Fruit fly (Drosophila melanogaster): ENCODE results near the gene CG7778.

The CG7778 gene

DNA sequence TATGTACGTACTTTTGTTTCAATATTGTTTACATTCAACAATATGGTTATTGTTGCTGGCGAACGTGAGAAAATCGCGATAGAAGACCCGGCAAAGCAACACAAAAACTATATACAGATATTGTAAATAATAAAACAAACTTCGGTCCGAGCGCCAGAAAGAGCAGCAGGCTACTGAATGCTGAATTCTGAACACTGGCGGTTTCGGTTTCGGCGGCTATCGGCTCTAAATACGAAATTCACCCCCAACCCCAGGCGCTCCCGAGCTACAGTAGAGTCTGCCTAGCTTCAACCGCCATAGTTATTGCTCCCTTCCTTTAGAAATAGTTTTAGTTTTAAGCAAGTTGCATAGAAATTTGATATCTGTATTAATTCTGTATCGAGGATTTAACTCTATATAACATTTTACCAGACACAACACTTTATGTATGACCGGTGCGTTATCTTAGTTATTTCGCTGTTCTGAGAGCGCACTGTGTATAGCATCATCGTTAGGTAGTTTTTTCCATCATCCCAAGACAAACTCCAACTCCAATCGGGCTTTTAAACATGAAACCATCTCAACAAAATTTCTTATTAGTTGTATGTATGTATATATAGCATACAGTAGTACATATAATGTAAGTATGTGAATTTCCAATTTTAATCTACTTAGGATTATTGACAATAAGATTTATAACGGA lies 16.0 kb downstream of the CG7778 start, which contains the start of gene CG7627 (continued):
- TF ChIP-seq cad (GFP tag; optimal IDR thresholded peaks at IDR 0.05) (no peak), CG11247 (GFP tag; IDR thresholded peaks at IDR 0.05) (peak; percentile 88), disco-r (GFP tag; optimal IDR thresholded peaks at IDR 0.05) (peak; percentile 74), tx (GFP tag; optimal IDR thresholded peaks at IDR 0.05) (peak; percentile 57), en (GFP tag; optimal IDR thresholded peaks at IDR 0.05) (no peak), nerfin-2 (GFP tag; IDR thresholded peaks at IDR 0.05; ENCODE audit: partially characterized antibody) (no peak), CG10267 (tag; optimal IDR thresholded peaks at IDR 0.05) (peak; percentile 65), Vsx1 (GFP tag; optimal IDR thresholded peaks at IDR 0.05) (peak; percentile 19), fd102C (GFP tag; optimal IDR thresholded peaks at IDR 0.05) (no peak), scrt (GFP tag; optimal IDR thresholded peaks at IDR 0.05) (peak; percentile 51), lola (GFP tag; optimal IDR thresholded peaks at IDR 0.05) (peak in 1 of 3 experiments; percentile 43), gsb (GFP tag; IDR thresholded peaks at IDR 0.05) (peak; percentile 43; the same call in 1 of the 2 replicates), Hr3 (GFP tag; optimal IDR thresholded peaks at IDR 0.05) (peak; percentile 62), pan (optimal IDR thresholded peaks at IDR 0.05) (no peak), pan (GFP tag; optimal IDR thresholded peaks at IDR 0.05 in 1 of 2, IDR thresholded peaks at IDR 0.05 in 1 of 2) (peak in 1 of 2 experiments; percentile 83), CG12219 (GFP tag; optimal IDR thresholded peaks at IDR 0.05) (peak; percentile 73), Max (GFP tag; optimal IDR thresholded peaks at IDR 0.05) (peak; percentile 47), Myb (GFP tag; optimal IDR thresholded peaks at IDR 0.05) (peak; percentile 65), CG15011 (GFP tag; optimal IDR thresholded peaks at IDR 0.05) (peak; percentile 1), bab2 (GFP tag; optimal IDR thresholded peaks at IDR 0.05) (peak; percentile 74), CG14860 (GFP tag; IDR thresholded peaks at IDR 0.05; ENCODE audit: partially characterized antibody) (no peak), Antp (GFP tag; optimal IDR thresholded peaks at IDR 0.05) (peak; percentile 70), phol (tag; optimal IDR thresholded peaks at IDR 0.05) (peak; percentile 70), hbn (GFP tag; IDR thresholded peaks at IDR 0.05; ENCODE audit: partially characterized antibody) (no peak), CG9876 (GFP tag; optimal IDR thresholded peaks at IDR 0.05) (peak; percentile 35), emc (GFP tag; optimal IDR thresholded peaks at IDR 0.05) (peak; percentile 39), slou (GFP tag; optimal IDR thresholded peaks at IDR 0.05) (peak; percentile 17), CG14965 (GFP tag; optimal IDR thresholded peaks at IDR 0.05; ENCODE audit: borderline replicate concordance) (no peak), CG33213 (GFP tag; optimal IDR thresholded peaks at IDR 0.05) (peak; percentile 34), CG12071 (GFP tag; optimal IDR thresholded peaks at IDR 0.05) (peak; percentile 32), Eip74EF (GFP tag; optimal IDR thresholded peaks at IDR 0.05) (peak in 1 of 2 experiments; percentile 41), tap (tag; optimal IDR thresholded peaks at IDR 0.05) (peak; percentile 57), Scr (GFP tag; IDR thresholded peaks at IDR 0.05; ENCODE audit: partially characterized antibody) (0 out of 2 replicates have a peak, but pooled peaks have one; percentile 26), Nf-YC (tag; optimal IDR thresholded peaks at IDR 0.05) (peak; percentile 55), Drgx (GFP tag; IDR thresholded peaks at IDR 0.05) (peak; percentile 76), pfk (GFP tag; optimal IDR thresholded peaks at IDR 0.05) (no peak), CG3163 (GFP tag; optimal IDR thresholded peaks at IDR 0.05) (peak; percentile 40), CG6654 (GFP tag; optimal IDR thresholded peaks at IDR 0.05) (peak; percentile 53), Ptx1 (GFP tag; IDR thresholded peaks at IDR 0.05) (peak; percentile 83), Sox102F (GFP tag; optimal IDR thresholded peaks at IDR 0.05) (peak; percentile 56), dimm (GFP tag; IDR thresholded peaks at IDR 0.05) (peak; percentile 70; the same call in 1 of the 2 replicates), CG7839 (tag; optimal IDR thresholded peaks at IDR 0.05) (peak; percentile 80), Sin3A (optimal IDR thresholded peaks at IDR 0.05) (no peak), gsb-n (tag; optimal IDR thresholded peaks at IDR 0.05) (peak; percentile 19), shn (GFP tag; optimal IDR thresholded peaks at IDR 0.05) (peak; percentile 79), HmgZ (tag; optimal IDR thresholded peaks at IDR 0.05) (peak; percentile 46), CG3995 (GFP tag; optimal IDR thresholded peaks at IDR 0.05) (peak; percentile 7), Fer1 (GFP tag; optimal IDR thresholded peaks at IDR 0.05) (peak; percentile 86), Gsc (GFP tag; IDR thresholded peaks at IDR 0.05) (no peak)

All from whole organism, embryonic.